Worm (Caenorhabditis elegans) whole organism, late embryonic: ENCODE results near the gene F54F11.1.

Experiments
- K02D7.2 ChIP-seq: sonication (generic microtip); optimal IDR thresholded peaks from 2 replicates; lab custom pipeline; 2017; ENCODE audit warnings: mild to moderate bottlenecking, missing genetic modification characterization, missing compliant biosample characterization
- ama-1 ChIP-seq: fragments of 150-350 bp; optimal IDR thresholded peaks from 2 replicates; lab custom pipeline; 2014
- lim-6 ChIP-seq: sonication (generic microtip); optimal IDR thresholded peaks from 2 replicates; lab custom pipeline; 2016; ENCODE audit warnings: missing genetic modification characterization, missing compliant biosample characterization
- npax-4 ChIP-seq: sonication (generic microtip); optimal IDR thresholded peaks from 2 replicates; lab custom pipeline; 2016; ENCODE audit warnings: missing genetic modification characterization, missing compliant biosample characterization
- pag-3 ChIP-seq: sonication (generic microtip); optimal IDR thresholded peaks from 2 replicates; lab custom pipeline; 2016; ENCODE audit warnings: missing compliant biosample characterization, missing genetic modification characterization, borderline replicate concordance

- no peak for TF ChIP-seq npax-4 (tag; lab: Kevin White, UChicago)
- TF ChIP-seq pag-3, result no peak
- TF ChIP-seq lim-6 (tag; lab: Kevin White, UChicago), result no peak
- TF ChIP-seq K02D7.2, result no peak
- TF ChIP-seq ama-1, result no peak
Observed at ce11 chrII:13521179-13521616, 17.4 kb downstream of the F54F11.1 start.
